Fruit fly (Drosophila melanogaster) S2 (cell line): ENCODE results near the gene CG31086.

Experiments
- CG8478 ChIP-seq: fragments of >200 bp; optimal IDR thresholded peaks from 2 replicates; lab custom pipeline; 2018
- CTCF ChIP-seq, 2 experiments: fragments of >200 bp; optimal IDR thresholded peaks; 2 replicates each; lab custom pipeline; 2018

Gene CG31086

DNA sequence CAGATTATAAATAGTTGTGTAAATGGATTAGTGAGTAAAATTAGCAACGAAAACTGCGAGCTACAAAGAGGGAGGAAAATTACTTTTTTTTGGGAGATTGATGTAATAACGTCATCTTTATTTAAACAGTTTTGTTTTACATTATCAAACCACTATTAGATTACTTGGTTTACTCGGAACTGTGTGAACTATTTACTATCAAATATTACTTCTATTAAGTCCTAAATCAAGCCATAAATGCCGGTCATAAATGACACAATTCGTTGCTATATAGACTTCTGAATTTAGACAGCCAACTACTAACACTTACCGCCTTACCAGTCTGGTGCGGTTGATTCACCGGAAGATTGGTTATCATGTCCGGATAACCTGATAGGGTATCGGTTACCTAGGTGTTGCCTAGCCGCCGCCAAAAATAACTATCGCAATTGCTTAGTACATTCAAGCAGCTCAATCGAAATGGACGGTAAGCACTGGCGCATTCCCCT is at the start of gene CG31086:
CG31086 (plus strand) TSS at position 51 of the 488 bp plus-strand sequence.
- TF ChIP-seq CTCF (optimal IDR thresholded peaks at IDR 0.05; lab: Kevin White, UChicago) (no peak), CG8478 (lab: Kevin White, UChicago) (no peak)

- no peak for TF ChIP-seq CG8478 (lab: Kevin White, UChicago)
- peak; percentile 74 to 83 for TF ChIP-seq CTCF (optimal IDR thresholded peaks at IDR 0.05; lab: Kevin White, UChicago)
Observed at dm6 chr3R:26137189-26137588, 47.9 kb upstream of the CG31086 start.

dm6 chr3R:26170644-26171043 is 14.4 kb upstream of the CG31086 start, which contains the start of gene CG31323:
TSS of gene CG31323 (plus strand) at chr3R:26170847.
- TF ChIP-seq CTCF (optimal IDR thresholded peaks at IDR 0.05; lab: Kevin White, UChicago) (no peak), CG8478 (lab: Kevin White, UChicago) (no peak)

dm6 chr3R:26172040-26172439 is 13.0 kb upstream of the CG31086 start:
- TF ChIP-seq CTCF (optimal IDR thresholded peaks at IDR 0.05; lab: Kevin White, UChicago) (no peak), CG8478 (lab: Kevin White, UChicago) (no peak)

dm6 chr3R:26181991-26182390 is 3.1 kb upstream of the CG31086 start:
- TF ChIP-seq CTCF (optimal IDR thresholded peaks at IDR 0.05; lab: Kevin White, UChicago) (no peak), CG8478 (lab: Kevin White, UChicago) (no peak)

DNA sequence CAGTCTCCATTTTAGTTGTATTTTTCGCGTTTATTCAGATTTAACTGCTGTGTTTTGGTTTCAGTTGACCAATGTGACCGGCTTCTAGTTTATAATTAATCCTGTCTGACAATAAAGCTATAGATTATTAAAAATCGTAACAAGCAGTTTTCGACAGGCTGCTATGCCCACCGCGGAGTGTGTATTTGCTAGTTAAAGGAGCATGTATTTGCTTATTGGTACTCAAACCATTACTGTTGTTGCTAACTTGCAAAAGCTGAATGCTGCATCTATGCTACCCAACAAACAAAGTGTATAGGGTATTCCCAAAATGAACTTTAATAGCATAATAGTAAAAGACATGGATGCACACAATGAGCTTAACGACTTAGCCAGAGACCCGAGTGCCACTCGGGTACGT is 3.7 kb downstream of the CG31086 start, which contains the start of gene CG6073:
CG6073 (minus strand) TSS at position 100 of the 400 bp plus-strand sequence.
- TF ChIP-seq CTCF (optimal IDR thresholded peaks at IDR 0.05; lab: Kevin White, UChicago) = peak; percentile 53 to 55
- TF ChIP-seq CG8478 (lab: Kevin White, UChicago) = no peak

DNA sequence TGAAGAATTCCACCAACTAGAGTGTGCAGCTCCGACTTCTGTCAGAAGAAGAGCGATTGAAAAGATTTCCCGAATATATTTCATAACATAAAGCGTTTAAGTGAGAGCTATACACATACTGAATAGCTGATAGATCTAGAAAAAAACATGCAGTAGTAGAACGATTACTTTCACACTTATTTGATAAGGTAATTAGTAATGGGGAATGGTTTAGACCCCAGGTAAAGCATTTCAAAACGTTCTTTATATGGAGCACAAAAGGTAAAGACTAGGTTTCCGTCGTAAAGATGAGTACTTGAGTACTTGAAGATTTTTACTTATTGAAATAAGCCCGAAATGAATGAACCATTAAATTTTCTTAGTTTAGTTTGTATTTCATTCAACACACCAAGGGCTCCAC is 4.8 kb downstream of the CG31086 start, which contains the start of gene CG34130:
CG34130 (minus strand) TSS at position 101 of the 400 bp plus-strand sequence.
- TF ChIP-seq CTCF (optimal IDR thresholded peaks at IDR 0.05; lab: Kevin White, UChicago) (no peak), CG8478 (lab: Kevin White, UChicago) (no peak)

dm6 chr3R:26191105-26191504 is 6.1 kb downstream of the CG31086 start, which contains the start of gene CG34129:
TSS of gene CG34129 (minus strand) at chr3R:26191205.
- TF ChIP-seq CG8478 (lab: Kevin White, UChicago) = no peak
- TF ChIP-seq CTCF (optimal IDR thresholded peaks at IDR 0.05; lab: Kevin White, UChicago) = no peak

dm6 chr3R:26192270-26192669 is 7.2 kb downstream of the CG31086 start:
- no peak for TF ChIP-seq CTCF (optimal IDR thresholded peaks at IDR 0.05; lab: Kevin White, UChicago)
- TF ChIP-seq CG8478 (lab: Kevin White, UChicago) = no peak

- TF ChIP-seq CG8478 (lab: Kevin White, UChicago) (no peak), CTCF (optimal IDR thresholded peaks at IDR 0.05; lab: Kevin White, UChicago) (no peak)
Observed at dm6 chr3R:26194933-26195452, 9.9 kb downstream of the CG31086 start.

DNA sequence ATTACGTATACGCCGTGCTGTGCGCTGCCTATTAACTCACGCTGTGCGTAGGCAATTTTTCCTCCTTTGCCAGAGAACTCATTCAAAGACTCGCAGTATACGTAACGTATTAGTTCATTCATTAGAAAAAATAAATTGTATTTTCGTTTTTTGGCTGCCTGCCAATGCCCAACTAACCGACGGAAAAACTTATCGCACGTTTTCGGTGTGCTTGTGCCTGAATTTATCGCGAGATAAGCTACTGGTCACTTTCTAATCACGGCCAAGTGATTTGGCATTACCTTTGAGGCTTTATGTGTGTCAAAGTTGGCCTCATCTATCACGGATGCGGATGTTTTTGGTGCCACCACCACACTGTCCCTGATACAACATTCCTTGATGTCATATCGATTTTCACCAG is 27.9 kb downstream of the CG31086 start:
- TF ChIP-seq CTCF (optimal IDR thresholded peaks at IDR 0.05; lab: Kevin White, UChicago) (no peak), CG8478 (lab: Kevin White, UChicago) (no peak)

DNA sequence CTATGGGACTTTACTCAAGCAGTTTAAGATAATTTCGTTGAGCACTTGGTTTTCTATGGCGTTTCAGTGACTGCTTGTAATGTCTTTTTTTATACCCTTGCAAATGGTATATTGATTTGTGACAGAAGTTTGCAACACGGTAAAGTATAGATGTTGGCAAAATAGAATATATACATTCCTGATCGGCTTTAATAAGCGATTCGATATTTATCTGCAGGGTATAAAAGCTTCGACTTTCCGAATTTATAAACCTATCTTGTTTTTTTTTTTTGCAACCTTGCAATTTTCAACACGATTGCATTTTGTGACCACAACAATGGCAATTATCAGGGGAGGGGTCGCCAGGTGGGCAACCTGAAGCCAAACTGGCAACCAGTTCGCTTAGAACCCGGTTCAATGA is 29.2 kb downstream of the CG31086 start:
- TF ChIP-seq CTCF (optimal IDR thresholded peaks at IDR 0.05; lab: Kevin White, UChicago) (no peak), CG8478 (lab: Kevin White, UChicago) (no peak)

- no peak for TF ChIP-seq CTCF (optimal IDR thresholded peaks at IDR 0.05; lab: Kevin White, UChicago)
- no peak for TF ChIP-seq CG8478 (lab: Kevin White, UChicago)
Observed at dm6 chr3R:26222123-26222651, 37.1 kb downstream of the CG31086 start.

dm6 chr3R:26226506-26227277 is 41.6 kb downstream of the CG31086 start:
- TF ChIP-seq CTCF (optimal IDR thresholded peaks at IDR 0.05; lab: Kevin White, UChicago) (no peak), CG8478 (lab: Kevin White, UChicago) (no peak)
